Fruit fly (Drosophila melanogaster) S2 (cell line): ENCODE measurements around the gene mRpL55.

Source experiments
- CG8478 ChIP-seq: fragments of >200 bp; optimal IDR thresholded peaks from 2 replicates; lab custom pipeline; 2018
- CTCF ChIP-seq, 2 experiments: fragments of >200 bp; optimal IDR thresholded peaks; 2 replicates each; lab custom pipeline; 2018

Gene mRpL55

dm6 chr3R:19094799-19095418, at the start of gene mRpL55, which contains the start of gene ATPsynD:
Gene mRpL55, minus strand, starts transcription at chr3R:19094905.
Gene ATPsynD, plus strand, starts transcription at chr3R:19095000.
- TF ChIP-seq CG8478 (no peak), CTCF (optimal IDR thresholded peaks at IDR 0.05; lab: Kevin White, UChicago) (peak in 1 of 2 experiments; percentile 28)

dm6 chr3R:19134957-19135356, 40.3 kb upstream of the mRpL55 start, which contains the start of gene Cyp12a4:
Gene Cyp12a4, plus strand, starts transcription at chr3R:19135158.
- TF ChIP-seq CG8478 (no peak), CTCF (optimal IDR thresholded peaks at IDR 0.05; lab: Kevin White, UChicago) (no peak)

- TF ChIP-seq CG8478 = no peak
- no peak for TF ChIP-seq CTCF (optimal IDR thresholded peaks at IDR 0.05; lab: Kevin White, UChicago)
These were observed 37.6 kb upstream of the mRpL55 start, which contains the start of gene Cyp12a5 for dm6 chr3R:19132146-19132833. Gene Cyp12a5, plus strand, starts transcription at chr3R:19132648.

- TF ChIP-seq CTCF (optimal IDR thresholded peaks at IDR 0.05; lab: Kevin White, UChicago) (no peak), CG8478 (no peak)
These were observed 23.9 kb upstream of the mRpL55 start for dm6 chr3R:19118505-19119138.

dm6 chr3R:19113836-19114235, 19.1 kb upstream of the mRpL55 start:
- TF ChIP-seq CTCF (optimal IDR thresholded peaks at IDR 0.05; lab: Kevin White, UChicago) = no peak
- TF ChIP-seq CG8478 = no peak

DNA sequence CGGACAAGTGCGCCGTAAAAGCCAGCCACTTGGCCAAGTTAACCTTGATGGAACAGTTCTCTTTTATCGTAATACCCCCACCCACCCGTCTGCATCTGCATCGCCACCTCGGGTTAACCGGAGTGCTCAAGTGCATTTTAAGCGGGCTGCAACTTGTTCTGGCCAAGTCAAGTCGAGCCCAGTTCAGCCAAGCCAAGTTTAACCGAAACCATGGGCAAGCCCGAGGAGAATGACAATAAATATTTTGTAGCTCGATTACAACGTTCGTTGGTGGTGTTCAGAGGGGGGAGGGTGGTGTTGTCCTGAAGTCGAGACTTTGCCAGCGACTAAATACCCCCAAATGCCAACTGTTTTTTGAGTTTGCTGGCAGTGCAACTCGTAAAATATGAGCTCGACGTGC, 17.7 kb upstream of the mRpL55 start:
- TF ChIP-seq CG8478 (no peak), CTCF (optimal IDR thresholded peaks at IDR 0.05; lab: Kevin White, UChicago) (no peak)

DNA sequence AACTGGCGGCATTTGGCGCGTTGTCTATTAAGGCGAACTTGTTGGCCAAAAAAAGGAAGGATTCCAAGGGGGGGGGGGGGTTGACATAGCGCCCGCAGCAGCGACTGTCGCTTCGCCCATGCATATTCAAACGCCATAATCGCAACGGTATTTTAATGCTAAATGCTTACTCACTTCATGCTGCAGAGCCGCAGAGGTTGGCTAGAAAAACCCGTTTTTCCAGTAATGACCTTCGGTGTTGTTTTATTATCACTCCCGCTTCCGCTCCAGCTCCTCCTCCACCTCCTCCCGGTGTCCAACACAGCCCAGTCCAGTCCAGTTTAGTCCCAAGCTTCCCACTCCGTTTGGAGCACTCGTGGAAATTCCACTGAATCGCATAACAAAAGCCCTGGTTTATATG, 16.5 kb upstream of the mRpL55 start:
- no peak for TF ChIP-seq CTCF (optimal IDR thresholded peaks at IDR 0.05; lab: Kevin White, UChicago)
- no peak for TF ChIP-seq CG8478

DNA sequence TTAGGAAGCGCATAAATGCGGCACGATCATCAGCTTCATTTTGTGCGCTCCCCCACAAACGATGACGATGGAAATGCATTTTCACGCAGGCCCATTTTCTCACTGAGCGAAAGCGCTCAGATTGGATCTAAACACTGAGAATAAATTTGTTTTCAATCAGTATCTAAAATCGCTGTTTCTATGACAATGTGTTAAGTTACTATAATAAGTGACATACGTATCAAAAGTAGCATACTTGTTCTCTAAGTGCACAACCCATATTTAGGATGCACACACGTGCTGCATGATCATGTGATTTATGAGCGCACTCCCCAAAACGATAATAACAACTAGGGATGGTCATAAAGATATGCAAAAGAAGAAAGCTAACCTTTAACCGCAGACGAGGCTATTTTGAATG, 13.4 kb upstream of the mRpL55 start:
- TF ChIP-seq CTCF (optimal IDR thresholded peaks at IDR 0.05; lab: Kevin White, UChicago) (no peak), CG8478 (no peak)

- TF ChIP-seq CTCF (optimal IDR thresholded peaks at IDR 0.05; lab: Kevin White, UChicago) (no peak), CG8478 (no peak)
These were observed 12.4 kb upstream of the mRpL55 start for dm6 chr3R:19107058-19107457.

- TF ChIP-seq CTCF (optimal IDR thresholded peaks at IDR 0.05; lab: Kevin White, UChicago) (no peak), CG8478 (no peak)
These were observed 11.7 kb upstream of the mRpL55 start for dm6 chr3R:19106452-19106851.

DNA sequence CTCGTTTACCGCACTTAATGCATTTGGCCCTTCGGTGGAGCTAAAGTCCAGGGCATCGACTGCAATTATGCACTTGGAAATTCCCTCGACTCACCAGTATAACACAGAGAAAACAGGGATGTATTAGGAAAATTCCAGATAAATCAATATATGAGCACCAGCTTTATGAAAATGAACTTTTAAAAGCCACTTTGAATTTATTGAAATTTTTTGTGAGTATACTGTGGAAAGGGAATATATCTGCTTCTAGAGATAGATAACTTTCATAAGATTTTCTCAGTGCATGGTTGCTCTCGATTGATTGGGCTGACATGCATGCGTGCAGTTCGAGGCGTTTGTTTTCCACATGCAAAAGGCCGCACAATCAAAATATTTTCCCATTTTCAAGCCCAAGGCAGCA, 11.1 kb upstream of the mRpL55 start:
- no peak for TF ChIP-seq CTCF (optimal IDR thresholded peaks at IDR 0.05; lab: Kevin White, UChicago)
- no peak for TF ChIP-seq CG8478

DNA sequence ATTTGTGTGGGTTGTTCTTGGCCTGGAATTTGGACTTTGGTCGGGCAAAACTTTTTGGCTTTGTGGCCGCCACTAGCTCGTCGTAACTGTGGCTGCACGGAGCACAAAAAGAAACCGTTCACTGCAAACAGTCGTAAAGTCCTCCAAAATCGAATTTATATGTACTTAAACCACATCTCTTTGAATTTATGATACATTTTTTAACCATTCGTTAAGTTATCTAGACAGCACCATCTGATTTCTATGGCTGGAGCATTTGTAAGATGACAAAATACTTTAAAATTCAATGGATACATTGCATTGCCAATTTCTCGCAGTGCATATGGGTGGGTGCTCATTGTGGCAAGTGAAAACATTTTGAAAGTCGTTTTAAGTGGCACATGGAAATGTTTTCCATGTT, 9.4 kb upstream of the mRpL55 start:
- TF ChIP-seq CTCF (optimal IDR thresholded peaks at IDR 0.05; lab: Kevin White, UChicago) = no peak
- TF ChIP-seq CG8478 = no peak

dm6 chr3R:19103189-19103588, 8.5 kb upstream of the mRpL55 start:
- TF ChIP-seq CTCF (optimal IDR thresholded peaks at IDR 0.05; lab: Kevin White, UChicago) (peak; percentile 63 to 66), CG8478 (no peak)

- TF ChIP-seq CG8478 (no peak), CTCF (optimal IDR thresholded peaks at IDR 0.05; lab: Kevin White, UChicago) (no peak)
These were observed 6.6 kb upstream of the mRpL55 start for dm6 chr3R:19101267-19101840.

DNA sequence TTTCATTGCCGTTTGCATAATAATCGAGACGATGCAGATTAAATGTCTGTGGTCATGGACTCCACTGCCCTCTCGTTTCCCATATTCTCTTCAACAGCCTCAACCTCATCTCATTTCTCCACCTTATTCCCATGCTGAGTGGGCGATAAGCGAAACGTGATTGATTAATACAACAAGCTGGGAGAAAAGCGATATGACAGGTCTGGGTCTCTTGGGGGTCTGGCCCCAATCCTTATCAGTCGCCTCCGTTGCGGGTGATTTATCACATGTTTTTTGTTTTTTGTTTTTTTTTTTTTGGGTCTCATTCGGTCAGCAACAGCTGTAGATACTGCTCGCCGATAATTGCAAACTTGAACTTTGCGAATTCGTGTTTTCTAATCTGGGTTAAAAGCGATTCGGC, 5.4 kb upstream of the mRpL55 start:
- TF ChIP-seq CTCF (optimal IDR thresholded peaks at IDR 0.05; lab: Kevin White, UChicago) = no peak

- TF ChIP-seq CTCF (optimal IDR thresholded peaks at IDR 0.05; lab: Kevin White, UChicago) (no peak), CG8478 (no peak)
These were observed 3.6 kb upstream of the mRpL55 start for dm6 chr3R:19098272-19098671.
